Worm (Caenorhabditis elegans) whole organism, L1 larva: Measurements from ENCODE around the gene lat-2.

Source experiments
- F16B12.6 ChIP-seq: fragments of 150-350 bp; optimal IDR thresholded peaks from 2 replicates; lab custom pipeline; 2014; ENCODE audit warnings: missing biosample characterization, missing genetic modification characterization
- aly-2 ChIP-seq: fragments of 150-350 bp; optimal IDR thresholded peaks from 2 replicates; lab custom pipeline; 2014; ENCODE audit warnings: missing biosample characterization, missing genetic modification characterization
- blmp-1 ChIP-seq: fragments of 150-350 bp; optimal IDR thresholded peaks from 2 replicates; lab custom pipeline; 2014; ENCODE audit warnings: missing biosample characterization, missing genetic modification characterization
- ceh-82 ChIP-seq, 3 experiments: fragments of 150-350 bp in 1 of 3; sonication (generic microtip) in 2 of 3; optimal IDR thresholded peaks; 2 replicates each; lab custom pipeline; 2014 to 2017; ENCODE audit warnings: missing biosample characterization in 3 of 3, missing genetic modification characterization in 3 of 3
- ets-5 ChIP-seq: fragments of 200-800 bp; sonication (Bioruptor generic); IDR thresholded peaks from 2 replicates; pipeline ENCODE4 v1.3.6; 2022; ENCODE audit warnings: missing genetic modification characterization, missing compliant biosample characterization
- hlh-17 ChIP-seq: fragments of 200-800 bp; sonication (Bioruptor generic); optimal IDR thresholded peaks from 2 replicates; lab custom pipeline; 2018; ENCODE audit warnings: missing genetic modification characterization, mild to moderate bottlenecking, missing compliant biosample characterization, moderate library complexity, borderline replicate concordance
- mef-2 ChIP-seq: fragments of 150-350 bp; optimal IDR thresholded peaks from 2 replicates; lab custom pipeline; 2014; ENCODE audit warnings: missing biosample characterization, missing genetic modification characterization
- nhr-77 ChIP-seq: fragments of 150-350 bp; optimal IDR thresholded peaks from 2 replicates; lab custom pipeline; 2014; ENCODE audit warnings: missing biosample characterization, missing genetic modification characterization
- pag-3 ChIP-seq: sonication (generic microtip); optimal IDR thresholded peaks from 2 replicates; lab custom pipeline; 2017; ENCODE audit warnings: missing genetic modification characterization, mild to moderate bottlenecking, missing compliant biosample characterization, antibody characterized with exemption, borderline replicate concordance; ENCODE audit not compliant: insufficient read depth
- unc-130 ChIP-seq: fragments of 150-350 bp; optimal IDR thresholded peaks from 2 replicates; lab custom pipeline; 2017; ENCODE audit warnings: missing biosample characterization, missing genetic modification characterization, inconsistent platforms
- unc-62 ChIP-seq: fragments of 150-350 bp; optimal IDR thresholded peaks from 2 replicates; lab custom pipeline; 2014; ENCODE audit warnings: missing biosample characterization, missing genetic modification reagents, missing genetic modification characterization

DNA sequence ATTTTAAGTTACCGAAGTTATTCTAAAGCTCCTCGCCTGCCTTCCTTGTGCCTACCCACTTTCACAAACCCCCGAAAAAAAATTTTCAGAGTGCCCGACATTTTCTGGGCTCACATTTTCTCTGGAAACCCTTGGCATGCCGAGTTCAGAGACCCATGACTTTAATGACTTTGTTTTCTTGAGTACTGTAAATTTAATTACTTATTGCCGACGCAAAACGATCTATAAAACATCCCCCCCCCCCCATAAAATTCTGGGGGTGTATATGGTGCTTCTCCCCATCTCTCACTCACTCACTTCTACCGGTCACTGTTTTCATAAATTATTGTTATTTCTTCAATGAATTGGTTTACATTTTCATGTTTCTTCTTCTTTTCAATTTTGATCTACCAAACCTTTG lies 9.1 kb downstream of the lat-2 start, which contains the start of gene try-9:
- TF ChIP-seq ceh-82 (tag; optimal IDR thresholded peaks at IDR 0.05; lab: Kevin White, UChicago) (no peak), nhr-77 (no peak), mef-2 (no peak), blmp-1 (tag; lab: Kevin White, UChicago) (no peak), F16B12.6 (tag; lab: Kevin White, UChicago) (no peak), aly-2 (tag; lab: Kevin White, UChicago) (no peak), unc-130 (no peak), pag-3 (no peak), ets-5 (GFP tag; lab: Robert Waterston, UW) (no peak), unc-62 (GFP tag; lab: Kevin White, UChicago) (no peak), hlh-17 (GFP tag; lab: Kevin White, UChicago) (no peak)
